Fruit fly (Drosophila melanogaster) whole organism, larva: ENCODE results near the gene Doc3.
A peak's percentile ranks its signal among the peaks of the same experiment; 100 is the strongest.

Source experiments
- noc ChIP-seq: fragments of 200-800 bp; sonication (Bioruptor generic); optimal IDR thresholded peaks from 3 replicates; lab custom pipeline; 2019; ENCODE audit warnings: missing biosample characterization, mild to moderate bottlenecking, missing genetic modification characterization, moderate library complexity

The Doc3 gene

dm6 chr3L:8990128-8990527 is 14.9 kb upstream of the Doc3 start, which contains the start of gene CG5280:
CG5280 (minus strand) TSS chr3L:8990228.
- no peak for TF ChIP-seq noc (tag; lab: Kevin White, UChicago)

dm6 chr3L:8996173-8996767 is 8.7 kb upstream of the Doc3 start:
- TF ChIP-seq noc (tag; lab: Kevin White, UChicago): peak; percentile 83

dm6 chr3L:8996899-8997685 is 7.9 kb upstream of the Doc3 start:
- no peak for TF ChIP-seq noc (tag; lab: Kevin White, UChicago)

- peak; percentile 31 for TF ChIP-seq noc (tag; lab: Kevin White, UChicago)
These were observed 7.2 kb upstream of the Doc3 start, which contains the start of the genes smg and CG5087 for dm6 chr3L:8997686-8998239. smg (minus strand) TSS chr3L:8997989. CG5087 (plus strand) TSS chr3L:8998184.

dm6 chr3L:9002527-9002926 is 2.5 kb upstream of the Doc3 start:
- no peak for TF ChIP-seq noc (tag; lab: Kevin White, UChicago)

dm6 chr3L:9003369-9003768 is 1.6 kb upstream of the Doc3 start:
- no peak for TF ChIP-seq noc (tag; lab: Kevin White, UChicago)

dm6 chr3L:9009738-9010137 is 4.7 kb downstream of the Doc3 start, which contains the start of gene CG5194:
CG5194 (minus strand) TSS chr3L:9009838.
- TF ChIP-seq noc (tag; lab: Kevin White, UChicago): no peak

- TF ChIP-seq noc (tag; lab: Kevin White, UChicago): no peak
These were observed 6.7 kb downstream of the Doc3 start for dm6 chr3L:9011485-9012389.

- no peak for TF ChIP-seq noc (tag; lab: Kevin White, UChicago)
These were observed 8.7 kb downstream of the Doc3 start for dm6 chr3L:9013745-9014144.

dm6 chr3L:9017414-9017813 is 12.4 kb downstream of the Doc3 start:
- no peak for TF ChIP-seq noc (tag; lab: Kevin White, UChicago)

- TF ChIP-seq noc (tag; lab: Kevin White, UChicago): no peak
These were observed 14.2 kb downstream of the Doc3 start, which contains the start of gene Doc2 for dm6 chr3L:9019196-9019662. Doc2 (minus strand) TSS chr3L:9019246.

- TF ChIP-seq noc (tag; lab: Kevin White, UChicago): peak; percentile 57
These were observed 15.7 kb downstream of the Doc3 start for dm6 chr3L:9020436-9021370.

- TF ChIP-seq noc (tag; lab: Kevin White, UChicago): peak; percentile 78
These were observed 18.6 kb downstream of the Doc3 start for dm6 chr3L:9023627-9024026.

- no peak for TF ChIP-seq noc (tag; lab: Kevin White, UChicago)
These were observed 19.7 kb downstream of the Doc3 start for dm6 chr3L:9024741-9025140.
